Worm (Caenorhabditis elegans): ENCODE data around the gene M01D1.12.

The M01D1.12 gene

ce11 chrII:1071432-1071831 lies 44.7 kb downstream of the M01D1.12 start:
- TF ChIP-seq ceh-36 (tag; optimal IDR thresholded peaks at IDR 0.05) (no peak), hmbx-1 (tag; optimal IDR thresholded peaks at IDR 0.05) (no peak), ets-7 (tag; optimal IDR thresholded peaks at IDR 0.05) (no peak), B0310.2 (tag; optimal IDR thresholded peaks at IDR 0.05) (no peak), hmg-4 (GFP tag; optimal IDR thresholded peaks at IDR 0.05) (no peak), pes-1 (GFP tag; IDR thresholded peaks at IDR 0.05) (no peak), ama-1 (optimal IDR thresholded peaks at IDR 0.05) (no peak), scrt-1 (GFP tag; IDR thresholded peaks at IDR 0.05) (no peak), ceh-13 (GFP tag; optimal IDR thresholded peaks at IDR 0.05) (no peak), tra-4 (tag; optimal IDR thresholded peaks at IDR 0.05) (no peak), tbx-11 (GFP tag; IDR thresholded peaks at IDR 0.05) (no peak), flt-1 (GFP tag; IDR thresholded peaks at IDR 0.05) (no peak), aly-1 (tag; optimal IDR thresholded peaks at IDR 0.05) (no peak)

ce11 chrII:1072106-1072505 lies 45.3 kb downstream of the M01D1.12 start, which contains the start of gene K02E7.4:
Gene K02E7.4 (plus strand): TSS chrII:1072406.
- TF ChIP-seq pes-1 (GFP tag; IDR thresholded peaks at IDR 0.05) (no peak), tbx-11 (GFP tag; IDR thresholded peaks at IDR 0.05) (no peak), ceh-36 (tag; optimal IDR thresholded peaks at IDR 0.05) (no peak), hnd-1 (tag; optimal IDR thresholded peaks at IDR 0.05) (no peak), ama-1 (optimal IDR thresholded peaks at IDR 0.05) (no peak), tra-4 (tag; optimal IDR thresholded peaks at IDR 0.05) (no peak), F13C5.2 (tag; optimal IDR thresholded peaks at IDR 0.05) (no peak), hmg-4 (GFP tag; optimal IDR thresholded peaks at IDR 0.05) (no peak), ceh-13 (GFP tag; optimal IDR thresholded peaks at IDR 0.05) (no peak), hmbx-1 (tag; optimal IDR thresholded peaks at IDR 0.05) (no peak), B0310.2 (tag; optimal IDR thresholded peaks at IDR 0.05) (no peak), aly-1 (tag; optimal IDR thresholded peaks at IDR 0.05) (no peak), ets-7 (tag; optimal IDR thresholded peaks at IDR 0.05) (no peak), flt-1 (GFP tag; IDR thresholded peaks at IDR 0.05) (no peak), sea-1 (GFP tag; conservative IDR thresholded peaks at IDR 0.05) (no peak), scrt-1 (GFP tag; IDR thresholded peaks at IDR 0.05) (no peak), tbx-37 (GFP tag; conservative IDR thresholded peaks at IDR 0.05) (no peak)

- no peak for TF ChIP-seq B0310.2 (tag; optimal IDR thresholded peaks at IDR 0.05)
- no peak for TF ChIP-seq sea-1 (GFP tag; conservative IDR thresholded peaks at IDR 0.05)
- no peak for TF ChIP-seq hmg-4 (GFP tag; optimal IDR thresholded peaks at IDR 0.05)
- TF ChIP-seq ets-7 (tag; optimal IDR thresholded peaks at IDR 0.05), result no peak
- no peak for TF ChIP-seq aly-1 (tag; optimal IDR thresholded peaks at IDR 0.05)
- TF ChIP-seq scrt-1 (GFP tag; IDR thresholded peaks at IDR 0.05), result no peak
- TF ChIP-seq hmbx-1 (tag; optimal IDR thresholded peaks at IDR 0.05), result no peak
- no peak for TF ChIP-seq flt-1 (GFP tag; IDR thresholded peaks at IDR 0.05)
- TF ChIP-seq hnd-1 (tag; optimal IDR thresholded peaks at IDR 0.05), result no peak
- no peak for TF ChIP-seq F13C5.2 (tag; optimal IDR thresholded peaks at IDR 0.05)
- no peak for TF ChIP-seq tbx-11 (GFP tag; IDR thresholded peaks at IDR 0.05)
- TF ChIP-seq ceh-36 (tag; optimal IDR thresholded peaks at IDR 0.05), result no peak
These were observed 48.7 kb downstream of the M01D1.12 start, which contains the start of gene K02E7.11 for ce11 chrII:1075424-1075823. Gene K02E7.11 (minus strand): TSS chrII:1075524.

All from whole organism, early embryonic.